Worm (Caenorhabditis elegans): ENCODE results near the gene B0252.1.

B0252.1 gene

DNA sequence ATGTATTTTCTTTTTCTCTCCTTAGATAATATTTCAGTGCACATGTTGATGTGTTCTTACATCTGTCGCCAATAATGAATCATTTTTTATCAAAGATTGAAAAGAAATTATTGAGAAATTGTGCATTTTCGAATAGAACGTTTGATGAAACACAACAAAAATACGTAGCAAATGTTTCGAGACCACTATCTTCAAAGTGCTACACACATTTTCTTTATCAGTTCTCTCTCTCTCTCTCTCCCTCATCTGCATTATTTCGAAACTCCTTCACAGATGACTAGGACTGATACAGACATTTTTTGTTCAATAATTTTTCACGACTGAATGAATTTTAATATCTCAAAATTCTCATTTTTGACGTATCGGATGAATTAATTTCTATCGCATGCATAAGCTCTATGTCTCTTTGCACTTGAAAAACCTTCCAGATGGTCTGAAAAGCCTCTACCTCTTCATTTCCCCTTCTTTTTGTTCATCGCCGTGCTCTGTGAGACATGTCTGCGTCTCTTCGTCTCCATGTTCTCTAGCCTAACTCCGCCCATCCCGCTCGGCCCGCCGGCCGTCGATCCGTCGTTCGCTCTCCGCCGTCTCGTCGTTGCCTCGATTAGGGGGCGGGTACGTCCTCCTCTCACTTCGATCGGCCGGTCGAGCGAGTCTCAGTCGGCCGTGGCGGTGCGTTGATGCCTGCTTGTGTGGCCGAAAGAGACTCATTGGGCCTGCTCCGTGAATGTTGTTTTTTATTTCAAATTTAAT is 24.0 kb downstream of the B0252.1 start (continued):
- TF ChIP-seq sea-2 (GFP tag; IDR thresholded peaks at IDR 0.05), result no peak
- TF ChIP-seq nfya-2 (GFP tag; IDR thresholded peaks at IDR 0.05), result no peak
- peak; percentile 31; the same call in 1 of the 2 replicates for TF ChIP-seq dox-1 (GFP tag; IDR thresholded peaks at IDR 0.05)
- no peak for TF ChIP-seq K11D2.4 (GFP tag; IDR thresholded peaks at IDR 0.05)
- no peak for TF ChIP-seq attf-6 (GFP tag; IDR thresholded peaks at IDR 0.05)
- TF ChIP-seq C06A6.2 (GFP tag; conservative IDR thresholded peaks at IDR 0.05), result no peak
- no peak for TF ChIP-seq let-526 (GFP tag; IDR thresholded peaks at IDR 0.05)
- TF ChIP-seq zfh-2 (GFP tag; conservative IDR thresholded peaks at IDR 0.05), result peak; percentile 98
- no peak for TF ChIP-seq unc-130 (GFP tag; optimal IDR thresholded peaks at IDR 0.05)
- no peak for TF ChIP-seq Y56A3A.18 (GFP tag; IDR thresholded peaks at IDR 0.05)
- TF ChIP-seq tlf-1 (GFP tag; optimal IDR thresholded peaks at IDR 0.05), result no peak
- TF ChIP-seq hlh-26 (GFP tag; conservative IDR thresholded peaks at IDR 0.05), result no peak
- TF ChIP-seq aptf-2 (GFP tag; conservative IDR thresholded peaks at IDR 0.05), result no peak
- TF ChIP-seq ceh-40 (GFP tag; IDR thresholded peaks at IDR 0.05), result no peak
- TF ChIP-seq egl-44 (GFP tag; IDR thresholded peaks at IDR 0.05), result no peak
- TF ChIP-seq C17E4.6 (GFP tag; IDR thresholded peaks at IDR 0.05), result no peak
- TF ChIP-seq him-1 (tag; optimal IDR thresholded peaks at IDR 0.05), result no peak
- peak; percentile 65 for TF ChIP-seq nhr-80 (tag; optimal IDR thresholded peaks at IDR 0.05)
- no peak for TF ChIP-seq F10E7.11 (tag; optimal IDR thresholded peaks at IDR 0.05)
- no peak; the same call in 1 of the 2 replicates for TF ChIP-seq mcd-1 (GFP tag; IDR thresholded peaks at IDR 0.05)
- TF ChIP-seq ceh-91 (GFP tag; IDR thresholded peaks at IDR 0.05), result 0 out of 2 replicates have a peak, but pooled peaks have one; percentile 18
- no peak for TF ChIP-seq Y67H2A.10 (GFP tag; conservative IDR thresholded peaks at IDR 0.05)
- TF ChIP-seq F57A8.1 (GFP tag; optimal IDR thresholded peaks at IDR 0.05), result no peak
- no peak for TF ChIP-seq snpc-1.3 (tag; optimal IDR thresholded peaks at IDR 0.05; ENCODE audit: insufficient read depth)
- no peak for TF ChIP-seq akir-1 (GFP tag; optimal IDR thresholded peaks at IDR 0.05)
- no peak for TF ChIP-seq B0035.1 (tag; optimal IDR thresholded peaks at IDR 0.05)
- no peak for TF ChIP-seq sdz-38 (tag; optimal IDR thresholded peaks at IDR 0.05)
- no peak for TF ChIP-seq B0336.3 (GFP tag; IDR thresholded peaks at IDR 0.05)
- TF ChIP-seq tbx-9 (tag; optimal IDR thresholded peaks at IDR 0.05; ENCODE audit: borderline replicate concordance), result no peak
- no peak for TF ChIP-seq Y95B8A.8 (GFP tag; IDR thresholded peaks at IDR 0.05)
- TF ChIP-seq F52B5.7 (tag; optimal IDR thresholded peaks at IDR 0.05), result peak; percentile 23
- TF ChIP-seq ets-4 (GFP tag; optimal IDR thresholded peaks at IDR 0.05), result peak; percentile 2
- no peak for TF ChIP-seq tbp1 (GFP tag; optimal IDR thresholded peaks at IDR 0.05)
- no peak for TF ChIP-seq ztf-25 (GFP tag; IDR thresholded peaks at IDR 0.05)
- no peak for TF ChIP-seq lsy-27 (tag; optimal IDR thresholded peaks at IDR 0.05; ENCODE audit: borderline replicate concordance, insufficient read depth)
- no peak for TF ChIP-seq Y79H2A.3 (GFP tag; conservative IDR thresholded peaks at IDR 0.05)
- TF ChIP-seq zim-3 (tag; optimal IDR thresholded peaks at IDR 0.05), result no peak
- no peak for TF ChIP-seq B0261.1 (tag; optimal IDR thresholded peaks at IDR 0.05)
- peak; percentile 89 for TF ChIP-seq madf-10 (tag; optimal IDR thresholded peaks at IDR 0.05)
- no peak for TF ChIP-seq ceh-100 (GFP tag; IDR thresholded peaks at IDR 0.05)
- TF ChIP-seq madf-8 (GFP tag; conservative IDR thresholded peaks at IDR 0.05), result no peak
- TF ChIP-seq nfya-1 (tag; optimal IDR thresholded peaks at IDR 0.05; ENCODE audit: borderline replicate concordance, insufficient read depth), result no peak
- no peak for TF ChIP-seq mel-28 (tag; optimal IDR thresholded peaks at IDR 0.05; ENCODE audit: borderline replicate concordance)
- peak; percentile 67; the same call in 1 of the 2 replicates for TF ChIP-seq hmg-1.2 (GFP tag; IDR thresholded peaks at IDR 0.05)
- TF ChIP-seq dpl-1 (GFP tag; optimal IDR thresholded peaks at IDR 0.05), result no peak
- no peak for TF ChIP-seq nhr-179 (tag; optimal IDR thresholded peaks at IDR 0.05)
- no peak for TF ChIP-seq die-1 (tag; optimal IDR thresholded peaks at IDR 0.05)
- TF ChIP-seq fkh-3 (tag; optimal IDR thresholded peaks at IDR 0.05), result no peak
